Fruit fly (Drosophila melanogaster): ENCODE data around the gene CG14397.

DNA sequence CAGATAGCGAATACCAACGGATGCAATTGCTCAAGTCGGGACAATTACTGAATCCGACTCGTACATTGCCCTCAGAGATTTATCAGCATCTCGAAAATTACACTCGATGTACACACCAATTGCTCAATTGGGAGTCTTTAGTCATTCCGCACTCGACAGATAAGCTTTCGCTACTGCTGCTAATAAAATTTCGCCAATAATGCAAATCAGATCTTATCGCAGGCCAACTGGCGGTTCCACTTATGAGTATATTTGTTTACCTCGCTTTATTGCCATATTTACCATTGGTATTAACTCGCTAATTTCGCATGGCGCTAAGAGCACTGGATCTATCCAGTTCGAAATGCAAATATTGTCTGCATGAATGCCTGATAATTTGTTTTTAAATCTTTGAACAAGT, 22.5 kb downstream of the CG14397 start:
- no peak for TF ChIP-seq CG12768 (GFP tag; optimal IDR thresholded peaks at IDR 0.05)
- no peak for TF ChIP-seq Crg-1 (GFP tag; optimal IDR thresholded peaks at IDR 0.05)
- TF ChIP-seq toe (GFP tag; optimal IDR thresholded peaks at IDR 0.05): no peak
- no peak for TF ChIP-seq CG33017 (tag; optimal IDR thresholded peaks at IDR 0.05)
- no peak for TF ChIP-seq CG7045 (GFP tag; optimal IDR thresholded peaks at IDR 0.05)
- TF ChIP-seq kay (GFP tag; ENCODE audit: borderline replicate concordance): no peak
- TF ChIP-seq cic (GFP tag; optimal IDR thresholded peaks at IDR 0.05): no peak
